Fruit fly (Drosophila melanogaster) Kc167 (cell line): ENCODE results near the gene Syx7.

Source experiments
- Myc ChIP-seq: fragments of >200 bp; optimal IDR thresholded peaks from 2 replicates; lab custom pipeline; 2017; ENCODE audit warnings: missing external identifiers
- Sin3A ChIP-seq: fragments of >200 bp; optimal IDR thresholded peaks from 2 replicates; lab custom pipeline; 2018; ENCODE audit warnings: missing external identifiers
- h ChIP-seq: fragments of >200 bp; optimal IDR thresholded peaks from 3 replicates; lab custom pipeline; 2018; ENCODE audit warnings: missing external identifiers
- insv ChIP-seq: fragments of >200 bp; optimal IDR thresholded peaks from 3 replicates; lab custom pipeline; 2018; ENCODE audit warnings: missing external identifiers
- psq ChIP-seq: fragments of >200 bp; optimal IDR thresholded peaks from 2 replicates; lab custom pipeline; 2017; ENCODE audit warnings: missing external identifiers
- ttk ChIP-seq: sonication (Bioruptor generic); optimal IDR thresholded peaks from 2 replicates; lab custom pipeline; 2017; ENCODE audit warnings: missing external identifiers

- TF ChIP-seq insv (lab: Kevin White, UChicago) (no peak), psq (no peak), h (lab: Kevin White, UChicago) (no peak), Myc (no peak), ttk (lab: Kevin White, UChicago) (no peak), Sin3A (lab: Kevin White, UChicago) (no peak)
These were observed 38.2 kb downstream of the Syx7 start for dm6 chr3L:21483837-21484236.
